Worm (Caenorhabditis elegans) whole organism, young adult: ENCODE measurements around the gene cft-1.
A peak's percentile ranks its signal among the peaks of the same experiment; 100 is the strongest.

ENCODE experiments used
- B0035.1 ChIP-seq: sonication (generic microtip); optimal IDR thresholded peaks from 2 replicates; lab custom pipeline; 2016; ENCODE audit warnings: missing genetic modification characterization, mild to moderate bottlenecking, missing compliant biosample characterization, missing genotype, missing genetic modification reagents
- B0261.1 ChIP-seq: sonication (generic microtip); optimal IDR thresholded peaks from 2 replicates; lab custom pipeline; 2016; ENCODE audit warnings: mild to moderate bottlenecking, missing genetic modification characterization, moderate library complexity, missing compliant biosample characterization
- C17E4.6 ChIP-seq: fragments of 200-800 bp; sonication (Bioruptor generic); IDR thresholded peaks from 2 replicates; pipeline ENCODE4 v1.3.6; 2022; ENCODE audit warnings: missing genetic modification reagents, missing genetic modification characterization, missing compliant biosample characterization
- D2030.7 ChIP-seq: fragments of 200-800 bp; sonication (Bioruptor generic); IDR thresholded peaks from 2 replicates; pipeline ENCODE4 v1.3.6; 2022; ENCODE audit warnings: missing genetic modification reagents, missing genetic modification characterization, missing compliant biosample characterization
- F49E8.2 ChIP-seq: sonication (generic microtip); optimal IDR thresholded peaks from 3 replicates; lab custom pipeline; 2017; ENCODE audit warnings: missing genetic modification characterization, mild to moderate bottlenecking, missing compliant biosample characterization, antibody characterized with exemption, moderate library complexity; ENCODE audit not compliant: insufficient read depth
- F52B5.7 ChIP-seq: sonication (generic microtip); optimal IDR thresholded peaks from 2 replicates; lab custom pipeline; 2016; ENCODE audit warnings: mild to moderate bottlenecking, missing genetic modification characterization, missing compliant biosample characterization
- K11D2.4 ChIP-seq: fragments of 200-800 bp; sonication (Bioruptor generic); IDR thresholded peaks from 2 replicates; pipeline ENCODE4 v1.3.6; 2022; ENCODE audit warnings: missing genetic modification reagents, missing genetic modification characterization, missing compliant biosample characterization
- Y53G8AR.9 ChIP-seq: fragments of 200-800 bp; sonication (Bioruptor generic); conservative IDR thresholded peaks from 2 replicates; pipeline ENCODE4 v1.3.6; 2022; ENCODE audit warnings: missing genetic modification reagents, missing genetic modification characterization, missing compliant biosample characterization
- Y79H2A.3 ChIP-seq: fragments of 200-800 bp; sonication (Bioruptor generic); conservative IDR thresholded peaks from 2 replicates; pipeline ENCODE4 v1.3.6; 2022; ENCODE audit warnings: missing genetic modification reagents, missing genetic modification characterization, missing compliant biosample characterization
- Y95B8A.8 ChIP-seq: fragments of 200-800 bp; sonication (Bioruptor generic); IDR thresholded peaks from 2 replicates; pipeline ENCODE4 v1.3.6; 2022; ENCODE audit warnings: missing genetic modification reagents, missing genetic modification characterization, missing compliant biosample characterization
- ama-1 ChIP-seq, 3 experiments: fragments of 150-350 bp in 1 of 3; sonication (generic microtip) in 2 of 3; optimal IDR thresholded peaks; 2 replicates each; lab custom pipeline; 2014 to 2018; ENCODE audit warnings: missing biosample characterization in 2 of 3, missing genetic modification characterization in 2 of 3, missing genetic modification reagents in 2 of 3
- aptf-2 ChIP-seq: fragments of 200-800 bp; sonication (Bioruptor generic); conservative IDR thresholded peaks from 2 replicates; pipeline ENCODE4 v1.3.6; 2022; ENCODE audit warnings: missing genetic modification reagents, missing genetic modification characterization, missing compliant biosample characterization
- ccch-3 ChIP-seq: fragments of 200-800 bp; sonication (Bioruptor generic); optimal IDR thresholded peaks from 2 replicates; lab custom pipeline; 2018; ENCODE audit warnings: mild to moderate bottlenecking, missing genetic modification characterization, missing compliant biosample characterization
- ceh-58 ChIP-seq: fragments of 200-800 bp; sonication (Bioruptor generic); IDR thresholded peaks from 2 replicates; pipeline ENCODE4 v1.3.6; 2022; ENCODE audit warnings: missing genetic modification characterization, missing compliant biosample characterization
- ceh-79 ChIP-seq: sonication (generic microtip); optimal IDR thresholded peaks from 2 replicates; lab custom pipeline; 2017; ENCODE audit warnings: mild to moderate bottlenecking, missing genetic modification characterization, missing compliant biosample characterization
- dpff-1 ChIP-seq: sonication (generic microtip); optimal IDR thresholded peaks from 2 replicates; lab custom pipeline; 2017; ENCODE audit warnings: mild to moderate bottlenecking, missing genetic modification characterization, missing compliant biosample characterization
- egl-18 ChIP-seq: fragments of 200-800 bp; sonication (Bioruptor generic); IDR thresholded peaks from 2 replicates; pipeline ENCODE4 v1.3.6; 2022; ENCODE audit warnings: missing genetic modification reagents, missing genetic modification characterization, missing compliant biosample characterization
- egl-44 ChIP-seq: fragments of 200-800 bp; sonication (Bioruptor generic); IDR thresholded peaks from 2 replicates; pipeline ENCODE4 v1.3.6; 2022; ENCODE audit warnings: missing genetic modification reagents, missing genetic modification characterization, missing compliant biosample characterization
- ekl-4 ChIP-seq: fragments of 200-800 bp; sonication (Bioruptor generic); IDR thresholded peaks from 2 replicates; pipeline ENCODE4 v1.3.6; 2022; ENCODE audit warnings: missing genetic modification reagents, missing genetic modification characterization, missing compliant biosample characterization
- fkh-3 ChIP-seq: sonication (generic microtip); optimal IDR thresholded peaks from 2 replicates; lab custom pipeline; 2016; ENCODE audit warnings: mild to moderate bottlenecking, missing genetic modification characterization, missing compliant biosample characterization
- him-1 ChIP-seq: sonication (generic microtip); optimal IDR thresholded peaks from 2 replicates; lab custom pipeline; 2016; ENCODE audit warnings: missing genotype, missing genetic modification reagents, missing genetic modification characterization, missing compliant biosample characterization
- hlh-26 ChIP-seq: fragments of 200-800 bp; sonication (Bioruptor generic); conservative IDR thresholded peaks from 2 replicates; pipeline ENCODE4 v1.3.6; 2022; ENCODE audit warnings: missing genetic modification reagents, missing genetic modification characterization, missing compliant biosample characterization
- hmg-1.2 ChIP-seq: fragments of 200-800 bp; sonication (Bioruptor generic); IDR thresholded peaks from 2 replicates; pipeline ENCODE4 v1.3.6; 2022; ENCODE audit warnings: missing genetic modification reagents, missing genetic modification characterization, missing compliant biosample characterization
- hsf-1 ChIP-seq: fragments of 200-800 bp; sonication (Bioruptor generic); IDR thresholded peaks from 2 replicates; pipeline ENCODE4 v1.3.6; 2022; ENCODE audit warnings: missing genetic modification reagents, missing genetic modification characterization, missing compliant biosample characterization
- lag-1 ChIP-seq: fragments of 200-800 bp; sonication (Bioruptor generic); IDR thresholded peaks from 2 replicates; pipeline ENCODE4 v1.3.6; 2022; ENCODE audit warnings: missing genetic modification reagents, missing genetic modification characterization, missing compliant biosample characterization
- let-607 ChIP-seq, 2 experiments: fragments of 200-800 bp in 1 of 2; sonication (Bioruptor generic) in 1 of 2; sonication (generic microtip) in 1 of 2; optimal IDR thresholded peaks; 2 replicates each; lab custom pipeline; 2016 to 2018; ENCODE audit warnings: mild to moderate bottlenecking in 2 of 2, missing compliant biosample characterization in 2 of 2, missing genetic modification characterization in 2 of 2, moderate library complexity in 2 of 2, missing genotype in 1 of 2
- lir-1 ChIP-seq: fragments of 200-800 bp; sonication (Bioruptor generic); conservative IDR thresholded peaks from 2 replicates; pipeline ENCODE4 v1.3.6; 2022; ENCODE audit warnings: missing genetic modification reagents, missing genetic modification characterization, missing compliant biosample characterization
- lsl-1 ChIP-seq: fragments of 200-800 bp; sonication (Bioruptor generic); optimal IDR thresholded peaks from 2 replicates; lab custom pipeline; 2018; ENCODE audit warnings: mild to moderate bottlenecking, missing genetic modification characterization, moderate library complexity, missing compliant biosample characterization
- madf-6 ChIP-seq: fragments of 200-800 bp; sonication (Bioruptor generic); IDR thresholded peaks from 2 replicates; pipeline ENCODE4 v1.3.6; 2022; ENCODE audit warnings: missing genetic modification reagents, missing genetic modification characterization, missing compliant biosample characterization
- madf-8 ChIP-seq: fragments of 200-800 bp; sonication (Bioruptor generic); conservative IDR thresholded peaks from 2 replicates; pipeline ENCODE4 v1.3.6; 2022; ENCODE audit warnings: missing genetic modification reagents, missing genetic modification characterization, missing compliant biosample characterization
- mcd-1 ChIP-seq: fragments of 200-800 bp; sonication (Bioruptor generic); IDR thresholded peaks from 2 replicates; pipeline ENCODE4 v1.3.6; 2022; ENCODE audit warnings: missing genetic modification reagents, missing genetic modification characterization, missing compliant biosample characterization
- mel-28 ChIP-seq: sonication (generic microtip); optimal IDR thresholded peaks from 2 replicates; lab custom pipeline; 2016; ENCODE audit warnings: borderline replicate concordance, mild to moderate bottlenecking, missing genetic modification characterization, missing compliant biosample characterization
- mes-4 ChIP-seq: sonication (generic microtip); optimal IDR thresholded peaks from 2 replicates; lab custom pipeline; 2016; ENCODE audit warnings: missing genotype, missing genetic modification characterization, missing compliant biosample characterization
- mxl-1 ChIP-seq: sonication (generic microtip); optimal IDR thresholded peaks from 2 replicates; lab custom pipeline; 2016; ENCODE audit warnings: missing genetic modification characterization, missing compliant biosample characterization
- nhr-179 ChIP-seq: sonication (generic microtip); optimal IDR thresholded peaks from 2 replicates; lab custom pipeline; 2016; ENCODE audit warnings: mild to moderate bottlenecking, missing genetic modification characterization, missing compliant biosample characterization
- nhr-27 ChIP-seq: fragments of 200-800 bp; sonication (Bioruptor generic); optimal IDR thresholded peaks from 2 replicates; lab custom pipeline; 2018; ENCODE audit warnings: mild to moderate bottlenecking, missing genetic modification characterization, moderate library complexity, missing compliant biosample characterization
- nhr-80 ChIP-seq: sonication (generic microtip); optimal IDR thresholded peaks from 2 replicates; lab custom pipeline; 2016; ENCODE audit warnings: missing genetic modification characterization, missing compliant biosample characterization
- nhr-90 ChIP-seq: sonication (generic microtip); optimal IDR thresholded peaks from 2 replicates; lab custom pipeline; 2016; ENCODE audit warnings: missing genotype, mild to moderate bottlenecking, missing genetic modification characterization, missing compliant biosample characterization
- rcor-1 ChIP-seq: fragments of 200-800 bp; sonication (Bioruptor generic); IDR thresholded peaks from 2 replicates; pipeline ENCODE4 v1.3.6; 2022; ENCODE audit warnings: missing genetic modification reagents, missing genetic modification characterization, missing compliant biosample characterization
- rpc-1 ChIP-seq, 2 experiments: fragments of 150-350 bp in 1 of 2; sonication (generic microtip) in 1 of 2; optimal IDR thresholded peaks; 2 replicates each; lab custom pipeline; 2014 to 2018; ENCODE audit warnings: missing biosample characterization in 1 of 2, missing genetic modification characterization in 1 of 2, missing genetic modification reagents in 1 of 2, missing genotype in 1 of 2
- sdz-38 ChIP-seq: sonication (generic microtip); optimal IDR thresholded peaks from 2 replicates; lab custom pipeline; 2016; ENCODE audit warnings: missing genotype, missing genetic modification characterization, missing compliant biosample characterization
- snpc-1.1 ChIP-seq: sonication (generic microtip); optimal IDR thresholded peaks from 2 replicates; lab custom pipeline; 2017; ENCODE audit warnings: missing genetic modification characterization, mild to moderate bottlenecking, missing compliant biosample characterization, antibody characterized with exemption, moderate library complexity, missing genotype, missing genetic modification reagents; ENCODE audit not compliant: insufficient read depth
- snpc-1.3 ChIP-seq: sonication (generic microtip); optimal IDR thresholded peaks from 2 replicates; lab custom pipeline; 2017; ENCODE audit warnings: missing genetic modification characterization, mild to moderate bottlenecking, missing compliant biosample characterization, antibody characterized with exemption, moderate library complexity, missing genotype, missing genetic modification reagents; ENCODE audit not compliant: insufficient read depth
- snpc-3.4 ChIP-seq: sonication (generic microtip); optimal IDR thresholded peaks from 2 replicates; lab custom pipeline; 2017; ENCODE audit warnings: missing genetic modification characterization, mild to moderate bottlenecking, missing compliant biosample characterization, antibody characterized with exemption, moderate library complexity, missing genotype, missing genetic modification reagents
- sptf-2 ChIP-seq: fragments of 200-800 bp; sonication (Bioruptor generic); optimal IDR thresholded peaks from 2 replicates; lab custom pipeline; 2018; ENCODE audit warnings: mild to moderate bottlenecking, missing genetic modification characterization, missing compliant biosample characterization
- zim-3 ChIP-seq: sonication (generic microtip); optimal IDR thresholded peaks from 2 replicates; lab custom pipeline; 2017; ENCODE audit warnings: mild to moderate bottlenecking, missing genetic modification characterization, moderate library complexity, missing compliant biosample characterization
- ztf-18 ChIP-seq: sonication (generic microtip); optimal IDR thresholded peaks from 2 replicates; lab custom pipeline; 2016; ENCODE audit warnings: missing genotype, mild to moderate bottlenecking, missing genetic modification characterization, missing compliant biosample characterization

Gene cft-1

ce11 chrV:5587955-5588354 lies 49.4 kb downstream of the cft-1 start (continued):
- no peak for TF ChIP-seq mcd-1
- TF ChIP-seq Y53G8AR.9 (GFP tag; lab: Robert Waterston, UW): no peak
- no peak for TF ChIP-seq mes-4 (tag; lab: Kevin White, UChicago)
- TF ChIP-seq lsl-1 (GFP tag; lab: Kevin White, UChicago): peak; percentile 38
- TF ChIP-seq lir-1 (GFP tag; lab: Robert Waterston, UW): no peak
- peak; percentile 38 for TF ChIP-seq ztf-18 (tag; lab: Kevin White, UChicago)
- no peak for TF ChIP-seq C17E4.6 (GFP tag; lab: Robert Waterston, UW)
- no peak for TF ChIP-seq nhr-80 (tag; lab: Kevin White, UChicago)
- no peak for TF ChIP-seq ekl-4 (GFP tag; lab: Robert Waterston, UW)
- TF ChIP-seq hmg-1.2 (GFP tag; lab: Robert Waterston, UW): peak; percentile 39
- no peak for TF ChIP-seq dpff-1 (tag; lab: Kevin White, UChicago)
- TF ChIP-seq hsf-1 (GFP tag; lab: Robert Waterston, UW): 0 out of 2 replicates have a peak, but pooled peaks have one; percentile 11
- TF ChIP-seq sdz-38 (tag; lab: Kevin White, UChicago): no peak
- TF ChIP-seq snpc-1.3: no peak
- TF ChIP-seq egl-44: peak; percentile 72; the same call in 1 of the 2 replicates
- TF ChIP-seq rpc-1 (optimal IDR thresholded peaks at IDR 0.05; lab: Kevin White, UChicago): peak; percentile 54
- TF ChIP-seq rpc-1 (tag; optimal IDR thresholded peaks at IDR 0.05; lab: Kevin White, UChicago): peak; percentile 75
- no peak for TF ChIP-seq hlh-26 (GFP tag; lab: Robert Waterston, UW)
- 0 out of 2 replicates have a peak, but pooled peaks have one; percentile 38 for TF ChIP-seq Y95B8A.8
- TF ChIP-seq zim-3 (tag; lab: Kevin White, UChicago): no peak
- peak; percentile 79 for TF ChIP-seq madf-6
- TF ChIP-seq K11D2.4 (GFP tag; lab: Robert Waterston, UW): no peak
- TF ChIP-seq snpc-1.1 (tag; lab: Kevin White, UChicago): peak; percentile 87
- TF ChIP-seq aptf-2 (GFP tag; lab: Robert Waterston, UW): no peak
- no peak for TF ChIP-seq F52B5.7
- peak; percentile 50 for TF ChIP-seq B0261.1 (tag; lab: Kevin White, UChicago)
- peak; percentile 63 for TF ChIP-seq rcor-1 (GFP tag; lab: Robert Waterston, UW)
- no peak for TF ChIP-seq nhr-27
- TF ChIP-seq nhr-179 (tag; lab: Kevin White, UChicago): no peak
- no peak for TF ChIP-seq ceh-79 (tag; lab: Kevin White, UChicago)
- TF ChIP-seq ceh-58 (GFP tag; lab: Robert Waterston, UW): no peak
- no peak for TF ChIP-seq sptf-2 (GFP tag; lab: Kevin White, UChicago)
- peak; percentile 32 for TF ChIP-seq nhr-90
- no peak for TF ChIP-seq snpc-3.4 (tag; lab: Kevin White, UChicago)
- no peak for TF ChIP-seq Y79H2A.3
- TF ChIP-seq mel-28 (tag; lab: Kevin White, UChicago): no peak
- peak; percentile 58 for TF ChIP-seq D2030.7 (GFP tag; lab: Robert Waterston, UW)
- TF ChIP-seq him-1 (tag; lab: Kevin White, UChicago): no peak
- TF ChIP-seq mxl-1: no peak
- no peak for TF ChIP-seq egl-18
- TF ChIP-seq F49E8.2 (tag; lab: Kevin White, UChicago): peak; percentile 25
- TF ChIP-seq madf-8 (GFP tag; lab: Robert Waterston, UW): peak; percentile 24; the same call in 1 of the 2 replicates
- TF ChIP-seq ama-1 (optimal IDR thresholded peaks at IDR 0.05; lab: Kevin White, UChicago): no peak
- no peak for TF ChIP-seq ama-1 (GFP tag; optimal IDR thresholded peaks at IDR 0.05; lab: Kevin White, UChicago)
- TF ChIP-seq fkh-3: no peak
- TF ChIP-seq lag-1 (GFP tag; lab: Robert Waterston, UW): no peak
- no peak for TF ChIP-seq B0035.1 (tag; lab: Kevin White, UChicago)
- TF ChIP-seq let-607 (tag; optimal IDR thresholded peaks at IDR 0.05; lab: Kevin White, UChicago): no peak
- TF ChIP-seq ccch-3 (GFP tag; lab: Kevin White, UChicago): no peak
